Fruit fly (Drosophila melanogaster) whole organism, adult: ENCODE results near the gene wcy.

Source experiments
- CG12768 ChIP-seq: fragments of 200-800 bp; sonication (Bioruptor generic); optimal IDR thresholded peaks from 2 replicates; lab custom pipeline; 2017; ENCODE audit warnings: missing biosample characterization, missing genetic modification characterization, mild to moderate bottlenecking, moderate library complexity, missing genetic modification reagents
- CG14711 ChIP-seq: fragments of 200-800 bp; sonication (Bioruptor generic); optimal IDR thresholded peaks from 2 replicates; lab custom pipeline; 2018; ENCODE audit warnings: missing biosample characterization, mild to moderate bottlenecking, missing genetic modification characterization, moderate library complexity
- bab1 ChIP-seq: fragments of 200-800 bp; sonication (Bioruptor generic); optimal IDR thresholded peaks from 3 replicates; lab custom pipeline; 2019; ENCODE audit warnings: missing biosample characterization, mild to moderate bottlenecking, missing genetic modification characterization, moderate library complexity
- tj ChIP-seq: fragments of 200-800 bp; sonication (Bioruptor generic); optimal IDR thresholded peaks from 3 replicates; lab custom pipeline; 2017; ENCODE audit warnings: missing biosample characterization, mild to moderate bottlenecking, missing genetic modification characterization, moderate library complexity

DNA sequence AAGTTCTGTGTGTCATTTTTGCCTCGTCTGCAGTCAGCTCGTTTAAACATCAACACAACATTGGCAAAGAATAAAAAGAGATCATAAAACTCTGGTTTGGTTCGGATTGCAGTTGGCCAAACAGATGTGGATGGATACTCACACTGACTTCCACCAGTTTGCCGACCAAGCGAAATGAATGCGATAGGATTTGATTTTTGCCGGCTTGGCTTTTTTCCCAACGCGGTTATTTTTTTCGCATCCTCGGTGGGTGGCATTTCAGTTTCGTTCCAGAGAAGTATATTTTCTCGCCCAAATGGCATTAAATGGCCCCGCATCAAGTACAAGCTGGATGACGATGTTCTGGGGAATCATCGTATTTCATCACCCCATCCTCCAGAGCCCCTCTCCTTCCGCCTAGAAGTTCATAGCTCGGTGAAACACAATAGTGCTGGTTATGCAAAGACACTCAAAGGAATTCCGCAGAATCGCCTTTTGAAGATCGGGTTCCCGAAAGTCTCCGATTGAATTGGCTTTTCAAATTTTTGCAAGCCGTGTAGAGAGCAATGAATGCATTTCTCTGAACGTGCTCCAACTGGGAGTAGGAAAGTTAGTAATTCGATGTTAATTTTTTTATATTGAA is 33.0 kb upstream of the wcy start:
- TF ChIP-seq bab1 (GFP tag; lab: Kevin White, UChicago) = no peak
- no peak for TF ChIP-seq CG14711 (tag; lab: Kevin White, UChicago)
- TF ChIP-seq tj (GFP tag; lab: Kevin White, UChicago) = peak; percentile 96
- TF ChIP-seq CG12768 (GFP tag; lab: Kevin White, UChicago) = no peak
